Fruit fly (Drosophila melanogaster): ENCODE results near the gene CG46468.

Gene CG46468

DNA sequence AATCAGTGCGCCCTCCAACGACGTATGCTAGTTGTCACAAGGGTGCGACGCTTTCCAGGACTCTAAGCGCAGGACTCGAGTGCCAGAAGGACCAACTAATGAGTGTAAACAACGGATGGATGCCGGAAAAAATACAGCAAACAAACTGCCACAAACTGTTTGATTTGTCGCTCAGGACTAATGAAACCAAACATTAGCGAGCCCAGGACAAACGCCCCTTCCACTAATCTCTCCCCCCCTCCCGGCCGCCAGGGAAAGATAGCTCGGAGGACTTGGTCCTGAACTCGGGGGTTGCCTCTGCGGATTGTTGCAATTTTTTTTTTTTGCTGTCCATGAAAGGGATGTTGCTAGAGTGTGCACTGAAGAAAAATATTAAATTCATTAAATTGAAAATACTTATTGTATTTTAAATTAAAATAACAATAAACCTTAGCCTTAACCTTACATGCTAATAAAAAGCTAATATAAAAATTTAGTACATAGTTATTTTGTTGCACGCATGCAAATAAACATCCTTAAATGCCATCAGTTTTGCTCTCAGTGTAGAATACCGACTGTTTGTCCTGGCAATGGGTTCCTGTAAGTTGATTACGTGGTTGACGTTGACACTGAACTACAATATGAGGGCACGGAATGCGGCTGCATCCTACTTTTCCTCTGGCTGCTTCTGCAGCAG lies 29.5 kb upstream of the CG46468 start:
- TF ChIP-seq EcR (GFP tag; optimal IDR thresholded peaks at IDR 0.05) (no peak), CG8478 (optimal IDR thresholded peaks at IDR 0.05) (no peak), pan (optimal IDR thresholded peaks at IDR 0.05) (no peak), Dll (optimal IDR thresholded peaks at IDR 0.05) (no peak), usp (GFP tag; optimal IDR thresholded peaks at IDR 0.05) (no peak), psq (optimal IDR thresholded peaks at IDR 0.05) (no peak)

dm6 chr2L:9591146-9591545 lies 25.9 kb upstream of the CG46468 start:
- TF ChIP-seq pan (optimal IDR thresholded peaks at IDR 0.05) = no peak
- TF ChIP-seq usp (GFP tag; optimal IDR thresholded peaks at IDR 0.05) = no peak
- TF ChIP-seq Dll (optimal IDR thresholded peaks at IDR 0.05) = no peak
- no peak for TF ChIP-seq CG8478 (optimal IDR thresholded peaks at IDR 0.05)
- no peak for TF ChIP-seq psq (optimal IDR thresholded peaks at IDR 0.05)
- TF ChIP-seq EcR (GFP tag; optimal IDR thresholded peaks at IDR 0.05) = no peak

- TF ChIP-seq CG8478 (optimal IDR thresholded peaks at IDR 0.05) (no peak), pan (optimal IDR thresholded peaks at IDR 0.05) (no peak), usp (GFP tag; optimal IDR thresholded peaks at IDR 0.05) (no peak), EcR (GFP tag; optimal IDR thresholded peaks at IDR 0.05) (no peak), Dll (optimal IDR thresholded peaks at IDR 0.05) (no peak), psq (optimal IDR thresholded peaks at IDR 0.05) (no peak)
These were observed 23.9 kb upstream of the CG46468 start, which contains the start of gene CG3841 for dm6 chr2L:9589176-9589575. Gene CG3841 (plus strand): TSS chr2L:9589476.

dm6 chr2L:9585942-9586341 lies 20.7 kb upstream of the CG46468 start:
- TF ChIP-seq pan (optimal IDR thresholded peaks at IDR 0.05) (no peak), psq (optimal IDR thresholded peaks at IDR 0.05) (no peak), CG8478 (optimal IDR thresholded peaks at IDR 0.05) (no peak), usp (GFP tag; optimal IDR thresholded peaks at IDR 0.05) (no peak), Dll (optimal IDR thresholded peaks at IDR 0.05) (no peak), EcR (GFP tag; optimal IDR thresholded peaks at IDR 0.05) (no peak)

dm6 chr2L:9584098-9584703 lies 19.0 kb upstream of the CG46468 start:
- TF ChIP-seq pan (optimal IDR thresholded peaks at IDR 0.05) (no peak), CG8478 (optimal IDR thresholded peaks at IDR 0.05) (no peak), psq (optimal IDR thresholded peaks at IDR 0.05) (no peak), Dll (optimal IDR thresholded peaks at IDR 0.05) (no peak)

DNA sequence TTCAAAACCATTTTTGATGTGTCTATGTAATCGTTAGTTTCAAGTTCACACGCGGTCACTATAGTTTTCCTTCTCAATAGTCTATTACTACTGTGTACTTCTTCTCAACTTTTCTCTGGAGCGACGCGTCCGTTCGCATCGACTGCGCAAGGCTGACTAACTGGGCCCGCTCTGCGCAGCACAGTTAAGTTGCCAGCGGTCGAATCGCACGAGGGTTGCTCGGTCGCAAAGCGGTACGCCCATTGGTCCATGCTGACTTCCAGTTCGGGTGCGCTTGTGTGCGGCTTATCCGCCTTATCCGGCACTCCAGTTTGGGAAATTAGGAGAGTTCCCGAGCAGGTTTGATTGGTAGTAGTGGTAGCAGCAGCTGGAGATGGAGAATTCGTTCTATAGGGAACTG lies 16.3 kb upstream of the CG46468 start, which contains the start of gene gcm:
gcm (minus strand) TSS at position 164 of the 400 bp plus-strand sequence.
- TF ChIP-seq usp (GFP tag; optimal IDR thresholded peaks at IDR 0.05) = no peak
- no peak for TF ChIP-seq Dll (optimal IDR thresholded peaks at IDR 0.05)
- no peak for TF ChIP-seq CG8478 (optimal IDR thresholded peaks at IDR 0.05)

DNA sequence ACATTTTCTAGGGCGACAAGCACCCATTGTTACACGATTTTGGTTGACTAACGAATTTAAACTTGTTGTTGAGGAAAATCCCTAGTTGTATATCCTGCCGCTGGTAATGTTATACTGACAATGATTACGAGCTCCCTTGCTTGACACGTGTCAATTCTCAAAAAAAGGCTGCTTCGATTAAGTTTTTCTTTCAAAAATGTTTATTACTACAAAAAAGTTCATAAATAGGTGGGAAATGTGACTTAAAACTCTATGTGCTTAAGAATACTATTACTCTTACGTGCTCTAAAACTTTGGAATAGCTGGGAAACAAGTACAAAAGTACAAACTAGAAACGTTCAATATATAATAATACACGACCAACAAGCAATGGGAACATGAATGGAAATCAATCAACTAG lies 14.3 kb upstream of the CG46468 start, which contains the start of gene CG31709:
CG31709 (minus strand) TSS at position 101 of the 400 bp plus-strand sequence.
- TF ChIP-seq Dll (optimal IDR thresholded peaks at IDR 0.05) = no peak
- no peak for TF ChIP-seq usp (GFP tag; optimal IDR thresholded peaks at IDR 0.05)
- TF ChIP-seq EcR (GFP tag; optimal IDR thresholded peaks at IDR 0.05) = no peak

DNA sequence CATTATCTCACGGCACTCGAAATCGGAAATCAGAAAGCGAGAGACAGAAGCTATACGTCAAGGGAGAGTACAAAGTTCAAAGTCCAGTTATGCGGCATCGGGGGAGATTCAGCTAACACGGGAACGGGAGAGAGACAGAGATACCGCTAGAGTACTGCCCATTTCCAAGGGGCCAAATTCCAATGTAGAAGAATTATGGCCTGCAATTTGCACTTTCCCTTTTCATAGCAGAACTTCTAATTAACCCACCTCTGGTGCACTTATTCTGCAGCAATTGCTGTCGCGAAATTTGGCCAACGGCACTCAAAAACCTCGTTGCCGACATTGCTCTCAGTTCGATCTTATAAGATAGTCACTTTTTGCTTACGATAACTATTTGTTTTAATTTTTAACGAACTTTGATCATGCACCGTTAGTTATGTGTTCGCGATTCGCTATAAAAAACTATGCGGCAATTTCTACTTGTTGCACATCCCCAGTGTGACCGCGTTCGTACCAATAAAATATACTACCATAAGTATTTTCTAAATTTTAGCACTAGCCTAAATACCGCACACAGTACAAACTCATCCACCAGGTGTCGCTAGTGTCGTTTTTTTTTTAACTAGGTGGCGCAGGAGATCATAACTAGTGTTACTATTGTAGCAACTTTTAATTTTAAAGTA lies 11.2 kb upstream of the CG46468 start, which contains the start of gene Mtpalpha:
Mtpalpha (minus strand) TSS at position 501 of the 665 bp plus-strand sequence.
- TF ChIP-seq psq (optimal IDR thresholded peaks at IDR 0.05) (no peak), pan (optimal IDR thresholded peaks at IDR 0.05) (no peak), CG8478 (optimal IDR thresholded peaks at IDR 0.05) (no peak), Dll (optimal IDR thresholded peaks at IDR 0.05) (no peak), EcR (GFP tag; optimal IDR thresholded peaks at IDR 0.05) (no peak)

dm6 chr2L:9570673-9571193 lies 5.5 kb upstream of the CG46468 start:
- no peak for TF ChIP-seq pan (optimal IDR thresholded peaks at IDR 0.05)
- no peak for TF ChIP-seq EcR (GFP tag; optimal IDR thresholded peaks at IDR 0.05)
- TF ChIP-seq CG8478 (optimal IDR thresholded peaks at IDR 0.05) = no peak
- TF ChIP-seq usp (GFP tag; optimal IDR thresholded peaks at IDR 0.05) = no peak

DNA sequence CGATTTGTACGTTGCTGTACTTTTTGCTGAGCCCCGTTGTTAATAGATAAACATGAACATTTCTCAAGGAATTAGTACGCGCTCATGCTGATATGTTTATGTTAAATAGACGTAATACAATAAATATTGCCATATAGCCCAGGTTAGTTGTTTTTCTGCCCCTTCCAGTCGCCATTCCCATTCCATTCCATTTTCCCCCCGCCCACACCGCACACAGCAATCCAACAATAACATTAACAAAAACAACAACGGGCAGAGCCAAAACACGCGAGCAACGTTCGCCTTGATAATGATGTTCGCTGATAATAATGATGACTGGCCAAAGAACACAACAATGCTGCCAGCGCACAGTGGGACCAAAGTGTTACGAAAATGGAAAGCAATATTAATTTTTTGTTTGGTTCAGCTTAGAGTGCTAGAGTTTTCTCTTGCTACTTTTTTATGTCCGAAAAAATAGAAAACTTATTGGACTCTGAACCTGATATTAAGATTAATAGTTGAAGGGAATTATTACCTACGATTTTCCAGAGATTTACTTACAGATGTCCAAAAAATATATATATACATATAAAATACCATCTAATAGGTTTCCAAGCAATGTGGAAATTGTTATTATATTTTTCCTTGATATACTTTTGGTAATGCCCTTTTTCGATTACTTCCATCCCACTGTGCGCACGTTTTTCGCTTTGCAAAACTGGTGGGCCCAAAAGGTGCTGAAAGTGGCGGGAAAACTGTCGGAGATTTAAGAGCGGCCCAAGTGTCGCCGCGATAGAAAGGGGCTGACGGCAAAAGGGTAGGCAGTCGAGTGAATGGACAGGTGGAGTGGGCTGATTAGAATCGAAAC lies 4.6 kb upstream of the CG46468 start:
- TF ChIP-seq EcR (GFP tag; optimal IDR thresholded peaks at IDR 0.05) (no peak), pan (optimal IDR thresholded peaks at IDR 0.05) (no peak), psq (optimal IDR thresholded peaks at IDR 0.05) (no peak), CG8478 (optimal IDR thresholded peaks at IDR 0.05) (no peak), usp (GFP tag; optimal IDR thresholded peaks at IDR 0.05) (no peak), Dll (optimal IDR thresholded peaks at IDR 0.05) (no peak)

dm6 chr2L:9569131-9569530 lies 3.9 kb upstream of the CG46468 start:
- no peak for TF ChIP-seq usp (GFP tag; optimal IDR thresholded peaks at IDR 0.05)
- no peak for TF ChIP-seq pan (optimal IDR thresholded peaks at IDR 0.05)
- TF ChIP-seq psq (optimal IDR thresholded peaks at IDR 0.05) = no peak
- no peak for TF ChIP-seq Dll (optimal IDR thresholded peaks at IDR 0.05)
- no peak for TF ChIP-seq EcR (GFP tag; optimal IDR thresholded peaks at IDR 0.05)
- no peak for TF ChIP-seq CG8478 (optimal IDR thresholded peaks at IDR 0.05)
